Worm (Caenorhabditis elegans): Measurements from ENCODE around the gene fut-1.

Gene fut-1

ce11 chrII:8717579-8717978 is 41.8 kb downstream of the fut-1 start:
- no peak for TF ChIP-seq nhr-28 (tag; optimal IDR thresholded peaks at IDR 0.05)
- peak; percentile 64 for TF ChIP-seq elt-1 (tag; optimal IDR thresholded peaks at IDR 0.05; ENCODE audit: borderline replicate concordance, insufficient read depth)

DNA sequence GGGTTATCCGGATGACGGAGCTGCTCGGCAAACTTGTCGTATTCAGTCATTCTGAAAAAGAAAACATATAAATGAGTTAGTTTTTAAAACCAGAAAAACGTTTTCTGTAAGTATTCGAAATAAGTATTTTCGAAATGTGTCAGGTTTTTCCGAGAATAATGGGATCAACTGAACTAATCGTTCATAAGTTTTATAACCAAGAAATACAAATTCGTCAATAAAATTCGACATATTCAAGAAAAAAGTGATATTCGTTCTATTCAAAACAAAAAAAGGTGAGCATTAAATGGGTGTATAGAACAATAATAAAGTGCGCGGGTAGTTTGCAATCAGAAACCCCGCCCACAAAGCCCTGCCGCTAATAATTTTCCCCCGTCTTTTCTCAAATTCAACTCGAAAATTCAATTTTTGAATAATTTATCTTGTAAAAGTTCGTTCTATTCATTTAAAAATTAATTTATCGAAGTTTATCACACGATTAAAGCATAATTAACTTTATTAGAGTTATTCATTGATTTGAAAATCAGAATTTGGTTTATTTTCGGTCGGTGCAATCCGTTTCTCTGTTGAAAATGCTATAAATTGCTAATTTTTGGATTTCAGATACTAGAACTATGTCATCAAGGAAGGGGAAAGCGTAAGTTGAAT is 43.0 kb downstream of the fut-1 start, which contains the start of the genes cyn-11 and T01B7.5:
cyn-11 (minus strand) TSS at position 51 of the 648 bp plus-strand sequence.
T01B7.5 (plus strand) TSS at position 598 of the 648 bp plus-strand sequence.
- TF ChIP-seq hlh-1 (tag; optimal IDR thresholded peaks at IDR 0.05) (peak; percentile 17), ham-2 (GFP tag; optimal IDR thresholded peaks at IDR 0.05) (peak; percentile 34), nhr-76 (tag; optimal IDR thresholded peaks at IDR 0.05) (no peak), lin-32 (GFP tag; optimal IDR thresholded peaks at IDR 0.05) (no peak), ces-1 (GFP tag; optimal IDR thresholded peaks at IDR 0.05) (peak; percentile 62), nhr-28 (tag; optimal IDR thresholded peaks at IDR 0.05) (no peak), mep-1 (tag; optimal IDR thresholded peaks at IDR 0.05) (peak; percentile 81), tbx-8 (GFP tag; optimal IDR thresholded peaks at IDR 0.05) (no peak), lsy-2 (tag; optimal IDR thresholded peaks at IDR 0.05) (peak; percentile 49), nhr-237 (tag; optimal IDR thresholded peaks at IDR 0.05) (no peak), unc-120 (tag; optimal IDR thresholded peaks at IDR 0.05; ENCODE audit: poor library complexity, severe bottlenecking) (peak; percentile 34), elt-1 (tag; optimal IDR thresholded peaks at IDR 0.05; ENCODE audit: borderline replicate concordance, insufficient read depth) (peak; percentile 47), cnd-1 (tag; optimal IDR thresholded peaks at IDR 0.05) (peak; percentile 31), ceh-43 (GFP tag; optimal IDR thresholded peaks at IDR 0.05) (peak; percentile 48), M03D4.4 (tag; optimal IDR thresholded peaks at IDR 0.05) (peak; percentile 43)

DNA sequence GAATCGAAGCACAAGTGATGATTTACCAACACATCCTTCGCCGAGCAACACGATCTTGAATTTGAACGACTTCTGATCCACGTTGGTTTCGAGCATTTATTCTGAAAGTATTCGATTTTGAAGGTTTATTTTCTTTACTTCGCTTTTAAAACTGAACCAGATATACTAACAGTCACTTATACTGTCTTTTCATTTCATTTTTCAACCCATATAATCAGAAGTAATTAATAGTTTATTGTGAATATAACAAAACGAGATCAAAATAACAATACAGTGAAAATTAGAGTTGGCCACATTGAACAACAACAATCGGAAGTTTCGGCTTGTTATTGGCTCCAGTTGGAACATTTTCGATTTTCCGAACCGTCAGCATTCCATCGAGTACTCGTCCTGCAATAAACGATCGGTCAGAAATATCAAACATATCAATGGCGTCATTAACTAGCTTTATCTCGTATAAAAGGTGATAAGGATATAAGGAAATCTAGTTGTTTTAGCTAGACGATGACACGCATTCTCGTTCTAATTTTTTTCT is 44.4 kb downstream of the fut-1 start, which contains the start of the genes rab-21 and T01B7.13:
rab-21 (minus strand) TSS at position 101 of the 535 bp plus-strand sequence.
T01B7.13 (plus strand) TSS at position 485 of the 535 bp plus-strand sequence.
- TF ChIP-seq sptf-1 (tag; optimal IDR thresholded peaks at IDR 0.05) (no peak), ces-1 (GFP tag; optimal IDR thresholded peaks at IDR 0.05) (no peak), mep-1 (tag; optimal IDR thresholded peaks at IDR 0.05) (no peak), hlh-1 (tag; optimal IDR thresholded peaks at IDR 0.05) (no peak), ceh-83 (GFP tag; optimal IDR thresholded peaks at IDR 0.05) (no peak), cnd-1 (tag; optimal IDR thresholded peaks at IDR 0.05) (no peak), lin-32 (GFP tag; optimal IDR thresholded peaks at IDR 0.05) (no peak), zip-8 (tag; optimal IDR thresholded peaks at IDR 0.05) (no peak)

DNA sequence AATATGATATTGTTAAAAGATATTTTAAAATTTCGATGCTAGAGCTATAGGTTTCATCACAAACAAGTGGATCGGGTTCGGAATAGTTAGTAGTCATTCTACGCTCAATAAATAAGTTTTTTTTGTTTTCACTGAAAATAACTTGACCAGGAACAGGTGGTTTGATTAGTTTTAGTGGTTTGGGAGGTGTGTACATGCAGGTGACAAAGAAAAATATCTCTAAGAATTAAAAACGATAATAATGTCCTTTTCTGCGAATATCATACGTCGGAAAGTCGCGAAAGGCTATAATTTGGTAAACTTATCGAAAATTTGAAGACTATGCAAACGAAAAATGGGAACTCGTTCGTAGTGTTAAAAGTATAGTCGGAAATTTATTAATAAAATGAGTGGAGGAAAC is 49.1 kb downstream of the fut-1 start, which contains the start of gene srg-15:
srg-15 (minus strand) TSS at position 101 of the 400 bp plus-strand sequence.
- TF ChIP-seq nhr-12 (tag; optimal IDR thresholded peaks at IDR 0.05) = no peak

ce11 chrII:8707024-8707423 is 52.4 kb downstream of the fut-1 start, which contains the start of gene cup-16:
Gene cup-16, plus strand, starts transcription at chrII:8707155.
- no peak for TF ChIP-seq sptf-1 (tag; optimal IDR thresholded peaks at IDR 0.05)
- no peak for TF ChIP-seq mls-2 (tag; optimal IDR thresholded peaks at IDR 0.05)
- peak; percentile 3 for TF ChIP-seq unc-120 (tag; optimal IDR thresholded peaks at IDR 0.05; ENCODE audit: poor library complexity, severe bottlenecking)
- TF ChIP-seq elt-3 (tag; optimal IDR thresholded peaks at IDR 0.05) = no peak
- no peak for TF ChIP-seq nhr-28 (tag; optimal IDR thresholded peaks at IDR 0.05)
- peak; percentile 20 for TF ChIP-seq unc-62 (GFP tag; optimal IDR thresholded peaks at IDR 0.05)
- TF ChIP-seq hlh-1 (tag; optimal IDR thresholded peaks at IDR 0.05) = peak; percentile 35

DNA sequence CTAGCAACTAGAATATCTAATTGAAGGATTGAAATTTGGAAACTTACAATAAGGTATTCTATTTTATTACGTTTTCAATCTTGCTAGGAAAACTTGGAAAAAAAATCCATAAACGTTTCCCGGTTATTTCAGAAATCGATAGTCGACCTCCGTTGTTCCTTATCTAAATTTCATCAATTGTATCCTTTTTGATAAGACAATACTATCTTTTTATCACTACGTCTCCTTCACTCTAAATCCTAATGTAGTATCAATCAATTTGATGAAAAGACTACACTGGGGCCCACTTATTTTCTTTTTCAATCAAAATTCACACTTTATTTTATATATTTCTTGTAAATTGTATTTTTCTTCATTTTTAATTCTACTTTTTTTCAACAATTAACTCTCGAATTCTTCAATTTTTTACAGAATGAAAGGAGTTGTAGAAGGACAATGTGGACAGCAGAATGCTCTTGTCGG is 54.9 kb downstream of the fut-1 start, which contains the start of gene prx-5:
prx-5 (plus strand) TSS at position 412 of the 462 bp plus-strand sequence.
- TF ChIP-seq hlh-1 (tag; optimal IDR thresholded peaks at IDR 0.05) (no peak), drap-1 (GFP tag; optimal IDR thresholded peaks at IDR 0.05) (no peak), flh-1 (GFP tag; optimal IDR thresholded peaks at IDR 0.05) (no peak), lsy-2 (tag; optimal IDR thresholded peaks at IDR 0.05) (no peak), ceh-39 (tag; optimal IDR thresholded peaks at IDR 0.05) (no peak), sem-2 (GFP tag; optimal IDR thresholded peaks at IDR 0.05) (no peak)
